Worm (Caenorhabditis elegans) whole organism, L1 larva: ENCODE measurements around the gene srd-50.
A peak's percentile ranks its signal among the peaks of the same experiment; 100 is the strongest.

ENCODE experiments used
- C34B4.2 ChIP-seq: sonication (generic microtip); optimal IDR thresholded peaks from 2 replicates; lab custom pipeline; 2017; ENCODE audit warnings: mild to moderate bottlenecking, missing genetic modification characterization, missing compliant biosample characterization
- F16B12.6 ChIP-seq: fragments of 150-350 bp; optimal IDR thresholded peaks from 2 replicates; lab custom pipeline; 2014; ENCODE audit warnings: missing biosample characterization, missing genetic modification characterization
- Y116A8C.19 ChIP-seq: sonication (generic microtip); optimal IDR thresholded peaks from 2 replicates; lab custom pipeline; 2016; ENCODE audit warnings: missing compliant biosample characterization, missing genetic modification characterization, borderline replicate concordance
- alr-1 ChIP-seq: fragments of 200-800 bp; sonication (Bioruptor generic); optimal IDR thresholded peaks from 2 replicates; lab custom pipeline; 2018; ENCODE audit warnings: borderline replicate concordance, mild to moderate bottlenecking, missing genetic modification characterization, missing compliant biosample characterization
- aly-2 ChIP-seq: fragments of 150-350 bp; optimal IDR thresholded peaks from 2 replicates; lab custom pipeline; 2014; ENCODE audit warnings: missing biosample characterization, missing genetic modification characterization
- ama-1 ChIP-seq: fragments of 150-350 bp; optimal IDR thresholded peaks from 2 replicates; lab custom pipeline; 2014
- blmp-1 ChIP-seq: fragments of 150-350 bp; optimal IDR thresholded peaks from 2 replicates; lab custom pipeline; 2014; ENCODE audit warnings: missing biosample characterization, missing genetic modification characterization
- ceh-63 ChIP-seq: fragments of 200-800 bp; sonication (Bioruptor generic); optimal IDR thresholded peaks from 2 replicates; lab custom pipeline; 2018; ENCODE audit warnings: mild to moderate bottlenecking, missing genetic modification characterization, missing compliant biosample characterization
- ceh-88 ChIP-seq: fragments of 200-800 bp; sonication (Bioruptor generic); IDR thresholded peaks from 2 replicates; pipeline ENCODE4 v1.3.6; 2022; ENCODE audit warnings: missing genetic modification characterization, missing compliant biosample characterization
- ceh-90 ChIP-seq: sonication (generic microtip); optimal IDR thresholded peaks from 2 replicates; lab custom pipeline; 2016; ENCODE audit warnings: missing genetic modification characterization, missing compliant biosample characterization
- dpl-1 ChIP-seq, 3 experiments: fragments of 150-350 bp in 2 of 3; sonication (generic microtip) in 1 of 3; optimal IDR thresholded peaks; 2 replicates each; lab custom pipeline; 2014 to 2017; ENCODE audit warnings: missing biosample characterization in 3 of 3, missing genetic modification characterization in 3 of 3, missing genetic modification reagents in 3 of 3
- dsc-1 ChIP-seq: sonication (generic microtip); optimal IDR thresholded peaks from 2 replicates; lab custom pipeline; 2016; ENCODE audit warnings: mild to moderate bottlenecking, missing genetic modification characterization, missing compliant biosample characterization
- efl-1 ChIP-seq, 4 experiments: fragments of 150-350 bp; optimal IDR thresholded peaks in 3 of 4; peaks in 1 of 4; 1 replicate in 1 of 4; 2 replicates in 3 of 4; lab custom pipeline; 2014; ENCODE audit warnings: missing biosample characterization in 2 of 4, missing genetic modification characterization in 2 of 4, missing genetic modification reagents in 2 of 4
- egl-13 ChIP-seq: sonication (generic microtip); optimal IDR thresholded peaks from 2 replicates; lab custom pipeline; 2016; ENCODE audit warnings: missing genotype, missing genetic modification reagents, missing genetic modification characterization, missing compliant biosample characterization
- egl-27 ChIP-seq, 2 experiments: fragments of 150-350 bp in 1 of 2; sonication (generic microtip); optimal IDR thresholded peaks; 3 replicates each; lab custom pipeline; 2017 to 2018; ENCODE audit warnings: missing biosample characterization in 2 of 2, missing genetic modification characterization in 2 of 2, missing genetic modification reagents in 2 of 2
- elt-3 ChIP-seq, 6 experiments: fragments of 150-350 bp in 1 of 6; sonication (generic microtip); optimal IDR thresholded peaks; 2 replicates each; lab custom pipeline; 2017 to 2018; ENCODE audit warnings: missing biosample characterization in 6 of 6, missing genetic modification characterization in 6 of 6, inconsistent platforms in 1 of 6
- fkh-10 ChIP-seq: sonication (generic microtip); optimal IDR thresholded peaks from 2 replicates; lab custom pipeline; 2017; ENCODE audit warnings: missing biosample characterization, missing genetic modification reagents, missing genetic modification characterization
- fkh-4 ChIP-seq: sonication (generic microtip); optimal IDR thresholded peaks from 2 replicates; lab custom pipeline; 2016; ENCODE audit warnings: missing compliant biosample characterization, missing genetic modification characterization, borderline replicate concordance
- grh-1 ChIP-seq: fragments of 200-800 bp; sonication (Bioruptor generic); IDR thresholded peaks from 2 replicates; pipeline ENCODE4 v1.3.6; 2022; ENCODE audit warnings: missing genetic modification reagents, missing genetic modification characterization, missing compliant biosample characterization
- hlh-4 ChIP-seq: sonication (generic microtip); optimal IDR thresholded peaks from 2 replicates; lab custom pipeline; 2016; ENCODE audit warnings: mild to moderate bottlenecking, missing genetic modification characterization, missing compliant biosample characterization
- irx-1 ChIP-seq: sonication (generic microtip); optimal IDR thresholded peaks from 2 replicates; lab custom pipeline; 2016; ENCODE audit warnings: missing genetic modification characterization, missing compliant biosample characterization
- jun-1 ChIP-seq: fragments of 150-350 bp; optimal IDR thresholded peaks from 2 replicates; lab custom pipeline; 2014; ENCODE audit warnings: missing biosample characterization, missing genetic modification reagents, missing genetic modification characterization
- lin-14 ChIP-seq: fragments of 200-800 bp; sonication (Bioruptor generic); optimal IDR thresholded peaks from 2 replicates; lab custom pipeline; 2018; ENCODE audit warnings: mild to moderate bottlenecking, missing genetic modification characterization, moderate library complexity, missing compliant biosample characterization
- lin-39 ChIP-seq: fragments of 150-350 bp; optimal IDR thresholded peaks from 2 replicates; lab custom pipeline; 2014; ENCODE audit warnings: missing biosample characterization, missing genetic modification reagents, missing genetic modification characterization
- lir-3 ChIP-seq: sonication (generic microtip); optimal IDR thresholded peaks from 2 replicates; lab custom pipeline; 2016; ENCODE audit warnings: mild to moderate bottlenecking, missing genetic modification characterization, moderate library complexity, missing compliant biosample characterization; ENCODE audit not compliant: poor library complexity
- lsy-2 ChIP-seq, 2 experiments: fragments of 150-350 bp; optimal IDR thresholded peaks; 2 replicates each; lab custom pipeline; 2014; ENCODE audit warnings: missing biosample characterization in 2 of 2, missing genetic modification characterization in 2 of 2
- mdl-1 ChIP-seq, 2 experiments: fragments of 150-350 bp; optimal IDR thresholded peaks; 2 replicates each; lab custom pipeline; 2014 to 2017; ENCODE audit warnings: missing biosample characterization in 2 of 2, missing genetic modification characterization in 2 of 2, inconsistent platforms in 1 of 2
- mef-2 ChIP-seq: fragments of 150-350 bp; optimal IDR thresholded peaks from 2 replicates; lab custom pipeline; 2014; ENCODE audit warnings: missing biosample characterization, missing genetic modification characterization
- mep-1 ChIP-seq: fragments of 150-350 bp; optimal IDR thresholded peaks from 2 replicates; lab custom pipeline; 2014; ENCODE audit warnings: missing biosample characterization, missing genetic modification characterization
- nhr-237 ChIP-seq: fragments of 150-350 bp; optimal IDR thresholded peaks from 2 replicates; lab custom pipeline; 2014; ENCODE audit warnings: missing biosample characterization, missing genetic modification characterization
- nhr-28 ChIP-seq: fragments of 150-350 bp; optimal IDR thresholded peaks from 2 replicates; lab custom pipeline; 2014; ENCODE audit warnings: missing biosample characterization, missing genetic modification characterization
- nhr-71 ChIP-seq: sonication (generic microtip); optimal IDR thresholded peaks from 2 replicates; lab custom pipeline; 2016; ENCODE audit warnings: mild to moderate bottlenecking, missing genetic modification characterization, moderate library complexity, missing compliant biosample characterization
- nhr-76 ChIP-seq: sonication (generic microtip); optimal IDR thresholded peaks from 2 replicates; lab custom pipeline; 2017; ENCODE audit warnings: missing biosample characterization, missing genetic modification characterization
- nhr-85 ChIP-seq: sonication (generic microtip); peaks from one replicate; lab custom pipeline; 2016; ENCODE audit warnings: missing genetic modification characterization, inconsistent platforms, missing compliant biosample characterization
- nhr-90 ChIP-seq: sonication (generic microtip); optimal IDR thresholded peaks from 2 replicates; lab custom pipeline; 2016; ENCODE audit warnings: mild to moderate bottlenecking, missing genetic modification characterization, missing compliant biosample characterization; ENCODE audit not compliant: poor library complexity
- pax-3 ChIP-seq: fragments of 200-800 bp; sonication (Bioruptor generic); optimal IDR thresholded peaks from 2 replicates; lab custom pipeline; 2018; ENCODE audit warnings: mild to moderate bottlenecking, missing genetic modification characterization, moderate library complexity, missing compliant biosample characterization
- snu-23 ChIP-seq: sonication (generic microtip); optimal IDR thresholded peaks from 2 replicates; lab custom pipeline; 2016; ENCODE audit warnings: missing genetic modification characterization, missing compliant biosample characterization
- sox-4 ChIP-seq: sonication (generic microtip); optimal IDR thresholded peaks from 2 replicates; lab custom pipeline; 2016; ENCODE audit warnings: missing genetic modification characterization, missing compliant biosample characterization
- swsn-7 ChIP-seq: sonication (generic microtip); optimal IDR thresholded peaks from 2 replicates; lab custom pipeline; 2016; ENCODE audit warnings: missing genetic modification characterization, missing compliant biosample characterization
- tbx-2 ChIP-seq: sonication (generic microtip); optimal IDR thresholded peaks from 2 replicates; lab custom pipeline; 2016; ENCODE audit warnings: missing genetic modification characterization, missing compliant biosample characterization
- unc-62 ChIP-seq: fragments of 150-350 bp; optimal IDR thresholded peaks from 2 replicates; lab custom pipeline; 2014; ENCODE audit warnings: missing biosample characterization, missing genetic modification reagents, missing genetic modification characterization
- unc-98 ChIP-seq: fragments of 200-800 bp; sonication (Bioruptor generic); IDR thresholded peaks from 2 replicates; pipeline ENCODE4 v1.3.6; 2022; ENCODE audit warnings: missing genetic modification characterization, missing compliant biosample characterization
- xbp-1 ChIP-seq: sonication (generic microtip); optimal IDR thresholded peaks from 2 replicates; lab custom pipeline; 2016; ENCODE audit warnings: missing genetic modification characterization, missing compliant biosample characterization
- zag-1 ChIP-seq: fragments of 150-350 bp; optimal IDR thresholded peaks from 2 replicates; lab custom pipeline; 2014; ENCODE audit warnings: missing biosample characterization, missing genetic modification characterization
- ztf-4 ChIP-seq: fragments of 150-350 bp; optimal IDR thresholded peaks from 2 replicates; lab custom pipeline; 2014; ENCODE audit warnings: missing biosample characterization, missing genetic modification characterization

The srd-50 gene

DNA sequence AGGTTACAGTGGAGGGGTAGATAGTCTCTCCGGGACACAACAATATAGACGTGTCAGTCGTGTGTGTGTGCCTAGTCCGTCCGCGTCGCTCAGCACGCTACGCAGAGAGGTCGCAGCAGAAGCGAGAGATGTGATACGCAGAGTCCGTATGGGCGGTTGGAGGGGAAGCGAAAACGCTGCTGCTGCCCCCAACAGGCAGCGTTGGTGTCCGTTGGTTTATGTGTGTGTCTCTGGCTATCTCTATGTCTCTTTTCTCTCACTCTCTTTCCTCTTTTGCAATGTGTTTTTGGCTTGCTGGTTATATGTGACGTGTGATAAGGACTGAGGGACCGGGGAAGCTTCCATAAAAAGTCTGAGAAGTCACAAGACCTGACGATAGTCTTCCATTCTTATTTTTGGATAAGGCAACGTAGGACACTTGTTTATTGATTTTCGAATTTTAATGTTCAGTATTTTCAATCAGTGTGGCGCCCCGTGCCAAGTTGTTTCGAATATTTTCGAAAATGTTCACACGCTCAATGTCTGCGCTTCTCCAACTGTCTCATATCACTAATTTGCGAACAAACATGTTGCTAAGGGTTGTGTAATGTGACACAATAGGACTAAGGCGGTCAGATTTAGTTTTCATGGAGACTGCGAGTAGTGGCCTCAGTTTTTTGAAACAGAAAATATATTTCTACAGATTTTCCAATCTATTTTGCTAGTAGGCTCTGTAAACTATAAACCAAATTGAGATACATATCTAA, 45.9 kb upstream of the srd-50 start, which contains the start of gene pab-2 (continued):
- TF ChIP-seq nhr-90 (tag; lab: Kevin White, UChicago) (peak; percentile 83), dsc-1 (peak; percentile 21), swsn-7 (tag; lab: Kevin White, UChicago) (peak; percentile 70), dpl-1 (GFP tag; optimal IDR thresholded peaks at IDR 0.05; lab: Kevin White, UChicago) (peak in 1 of 3 experiments; percentile 12), snu-23 (GFP tag; lab: Kevin White, UChicago) (peak; percentile 87), lin-14 (peak; percentile 94), ceh-90 (no peak), nhr-71 (tag; lab: Kevin White, UChicago) (peak; percentile 90), lir-3 (tag; lab: Kevin White, UChicago) (no peak), efl-1 (optimal IDR thresholded peaks at IDR 0.05; lab: Kevin White, UChicago) (peak; percentile 36 to 48), efl-1 (GFP tag; optimal IDR thresholded peaks at IDR 0.05 in 1 of 2; lab: Kevin White, UChicago) (peak in 1 of 2 experiments; percentile 90), mdl-1 (tag; optimal IDR thresholded peaks at IDR 0.05; lab: Kevin White, UChicago) (peak in 1 of 2 experiments; percentile 85), unc-98 (GFP tag; lab: Robert Waterston, UW) (no peak), tbx-2 (tag; lab: Kevin White, UChicago) (peak; percentile 71)

DNA sequence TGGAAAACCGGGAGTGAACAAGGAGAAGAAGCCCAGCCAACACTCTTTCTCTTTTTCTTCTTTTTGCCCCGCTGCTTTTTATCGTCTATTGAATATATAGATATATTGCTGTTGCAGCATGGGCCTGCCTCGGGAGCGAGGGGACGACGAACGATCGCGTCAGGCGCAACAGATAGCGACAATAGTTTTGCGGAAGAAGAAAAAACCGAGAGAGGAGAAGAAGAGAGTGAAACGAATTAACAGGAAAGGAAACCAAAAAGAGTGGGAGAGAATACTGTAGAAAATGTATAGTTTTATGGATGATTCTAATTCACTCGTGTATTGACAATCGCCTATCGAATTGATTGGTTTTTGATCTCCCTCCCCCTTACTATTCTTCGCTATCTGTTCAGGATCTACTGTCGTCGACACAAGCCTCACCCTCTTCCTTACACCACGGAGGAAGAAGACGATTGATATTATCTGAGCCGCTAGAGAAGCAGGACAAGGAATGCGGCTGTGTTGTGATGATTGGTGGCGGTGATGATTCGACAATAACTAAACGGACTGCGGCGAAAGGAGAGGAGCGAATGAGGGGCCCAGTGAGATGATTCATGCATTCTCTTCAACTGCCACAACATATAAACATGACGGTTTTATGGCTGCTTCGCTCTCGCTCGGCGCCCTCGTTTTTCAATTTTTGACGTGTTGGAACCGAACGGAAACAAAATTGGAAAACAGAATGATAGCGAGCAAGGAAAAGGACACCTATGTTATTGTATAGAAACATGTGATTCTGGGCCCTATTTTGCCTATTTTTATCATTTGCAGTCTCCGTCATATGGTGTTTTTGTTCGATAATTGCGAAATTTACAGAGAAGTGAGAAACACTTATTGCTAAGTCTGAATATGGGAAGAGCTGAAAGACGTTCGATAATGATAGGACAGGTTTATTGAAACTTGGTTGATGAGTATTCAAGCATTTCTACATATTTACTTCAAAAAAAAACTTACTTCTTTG, 44.9 kb upstream of the srd-50 start:
- peak in 1 of 6 experiments; percentile 54 for TF ChIP-seq elt-3 (tag; optimal IDR thresholded peaks at IDR 0.05; lab: Kevin White, UChicago)
- no peak for TF ChIP-seq Y116A8C.19
- TF ChIP-seq fkh-10 (GFP tag; lab: Kevin White, UChicago), result no peak
- TF ChIP-seq blmp-1 (tag; lab: Kevin White, UChicago), result peak; percentile 89
- no peak for TF ChIP-seq mef-2 (tag; lab: Kevin White, UChicago)
- TF ChIP-seq grh-1 (GFP tag; lab: Robert Waterston, UW), result no peak
- TF ChIP-seq egl-13 (tag; lab: Kevin White, UChicago), result no peak
- no peak for TF ChIP-seq lin-39 (tag; lab: Kevin White, UChicago)
- no peak for TF ChIP-seq alr-1 (tag; lab: Kevin White, UChicago)
- TF ChIP-seq nhr-71 (tag; lab: Kevin White, UChicago), result peak; percentile 27
- TF ChIP-seq hlh-4, result no peak
- peak; percentile 62 for TF ChIP-seq nhr-85 (tag; lab: Kevin White, UChicago)
- TF ChIP-seq unc-98 (GFP tag; lab: Robert Waterston, UW), result no peak
- TF ChIP-seq C34B4.2 (tag; lab: Kevin White, UChicago), result no peak
- no peak for TF ChIP-seq ztf-4 (tag; lab: Kevin White, UChicago)
- no peak for TF ChIP-seq nhr-90 (tag; lab: Kevin White, UChicago)
- TF ChIP-seq ceh-88 (GFP tag; lab: Robert Waterston, UW), result no peak
- TF ChIP-seq pax-3 (tag; lab: Kevin White, UChicago), result no peak
- no peak for TF ChIP-seq swsn-7 (tag; lab: Kevin White, UChicago)
- TF ChIP-seq sox-4 (tag; lab: Kevin White, UChicago), result no peak
- TF ChIP-seq unc-62, result no peak
- TF ChIP-seq ceh-63 (GFP tag; lab: Kevin White, UChicago), result no peak
- no peak for TF ChIP-seq mep-1 (tag; lab: Kevin White, UChicago)
- TF ChIP-seq ama-1 (lab: Kevin White, UChicago), result no peak
- TF ChIP-seq xbp-1 (tag; lab: Kevin White, UChicago), result no peak
- no peak for TF ChIP-seq F16B12.6
- no peak for TF ChIP-seq nhr-237
- TF ChIP-seq aly-2 (tag; lab: Kevin White, UChicago), result no peak
- no peak for TF ChIP-seq lir-3 (tag; lab: Kevin White, UChicago)
- TF ChIP-seq zag-1 (tag; lab: Kevin White, UChicago), result no peak
- TF ChIP-seq irx-1 (tag; lab: Kevin White, UChicago), result no peak
- no peak for TF ChIP-seq nhr-28 (tag; lab: Kevin White, UChicago)
- no peak for TF ChIP-seq ceh-90
- TF ChIP-seq nhr-76 (tag; lab: Kevin White, UChicago), result no peak
- TF ChIP-seq fkh-4 (tag; lab: Kevin White, UChicago), result no peak
- TF ChIP-seq jun-1 (tag; lab: Kevin White, UChicago), result peak; percentile 22
- no peak for TF ChIP-seq tbx-2 (tag; lab: Kevin White, UChicago)
- TF ChIP-seq snu-23 (GFP tag; lab: Kevin White, UChicago), result peak; percentile 25
- no peak for TF ChIP-seq egl-27 (tag; optimal IDR thresholded peaks at IDR 0.05; lab: Kevin White, UChicago)
- TF ChIP-seq lsy-2 (tag; optimal IDR thresholded peaks at IDR 0.05; lab: Kevin White, UChicago), result peak in 1 of 2 experiments; percentile 47
